Fruit fly (Drosophila melanogaster): ENCODE data around the gene yem.

dm6 chr3R:29159620-29160019 lies 36.9 kb upstream of the yem start:
- no peak for TF ChIP-seq CrebA (GFP tag; optimal IDR thresholded peaks at IDR 0.05; ENCODE audit: borderline replicate concordance)
- TF ChIP-seq Vsx2 (GFP tag; optimal IDR thresholded peaks at IDR 0.05; ENCODE audit: partially characterized antibody): no peak
- no peak for TF ChIP-seq brk (GFP tag; optimal IDR thresholded peaks at IDR 0.05)
- no peak for TF ChIP-seq pan (optimal IDR thresholded peaks at IDR 0.05)
- no peak for TF ChIP-seq foxo (GFP tag; optimal IDR thresholded peaks at IDR 0.05)
- no peak for TF ChIP-seq Dfd (GFP tag; optimal IDR thresholded peaks at IDR 0.05)
- TF ChIP-seq psq (GFP tag; optimal IDR thresholded peaks at IDR 0.05): no peak
- no peak for TF ChIP-seq br (GFP tag; optimal IDR thresholded peaks at IDR 0.05)
- TF ChIP-seq jim (GFP tag; optimal IDR thresholded peaks at IDR 0.05): no peak
- no peak for TF ChIP-seq h (GFP tag; optimal IDR thresholded peaks at IDR 0.05)
- TF ChIP-seq Dif (GFP tag; optimal IDR thresholded peaks at IDR 0.05; ENCODE audit: partially characterized antibody): no peak
